Worm (Caenorhabditis elegans): ENCODE measurements around the gene srd-69.

The srd-69 gene

ce11 chrIII:2362648-2363047 is at the start of gene srd-69:
Gene srd-69 (plus strand): TSS chrIII:2362948.
- TF ChIP-seq unc-62 (GFP tag; optimal IDR thresholded peaks at IDR 0.05) = no peak

ce11 chrIII:2313985-2314494 is 48.7 kb upstream of the srd-69 start, which contains the start of the genes fbxa-66 and iffb-1:
Gene fbxa-66 (minus strand): TSS chrIII:2314035.
Gene iffb-1 (plus strand): TSS chrIII:2314436.
- no peak for TF ChIP-seq unc-62 (GFP tag; optimal IDR thresholded peaks at IDR 0.05)

- TF ChIP-seq unc-62 (GFP tag; optimal IDR thresholded peaks at IDR 0.05) = no peak
Observed at ce11 chrIII:2314678-2315077, 48.1 kb upstream of the srd-69 start.

ce11 chrIII:2316439-2316838 is 46.3 kb upstream of the srd-69 start:
- no peak for TF ChIP-seq unc-62 (GFP tag; optimal IDR thresholded peaks at IDR 0.05)

ce11 chrIII:2324703-2325102 is 38.0 kb upstream of the srd-69 start:
- TF ChIP-seq unc-62 (GFP tag; optimal IDR thresholded peaks at IDR 0.05) = no peak

- TF ChIP-seq unc-62 (GFP tag; optimal IDR thresholded peaks at IDR 0.05) = no peak
Observed at ce11 chrIII:2328612-2329011, 34.1 kb upstream of the srd-69 start.

ce11 chrIII:2329336-2329735 is 33.4 kb upstream of the srd-69 start, which contains the start of gene Y54F10BM.12:
Gene Y54F10BM.12 (minus strand): TSS chrIII:2329679.
- no peak for TF ChIP-seq unc-62 (GFP tag; optimal IDR thresholded peaks at IDR 0.05)

- TF ChIP-seq unc-62 (GFP tag; optimal IDR thresholded peaks at IDR 0.05) = no peak
Observed at ce11 chrIII:2330389-2330788, 32.4 kb upstream of the srd-69 start.

- TF ChIP-seq unc-62 (GFP tag; optimal IDR thresholded peaks at IDR 0.05) = no peak
Observed at ce11 chrIII:2331033-2331625, 31.6 kb upstream of the srd-69 start, which contains the start of the genes Y54F10BM.13 and ppm-1.D. Gene Y54F10BM.13 (minus strand): TSS chrIII:2331083. Gene ppm-1.D (plus strand): TSS chrIII:2331572.

- no peak for TF ChIP-seq unc-62 (GFP tag; optimal IDR thresholded peaks at IDR 0.05)
Observed at ce11 chrIII:2343273-2343672, 19.5 kb upstream of the srd-69 start, which contains the start of gene phf-5. Gene phf-5 (plus strand): TSS chrIII:2343573.

- TF ChIP-seq unc-62 (GFP tag; optimal IDR thresholded peaks at IDR 0.05) = no peak
Observed at ce11 chrIII:2347291-2347690, 15.5 kb upstream of the srd-69 start, which contains the start of gene gip-1. Gene gip-1 (plus strand): TSS chrIII:2347591.

- no peak for TF ChIP-seq unc-62 (GFP tag; optimal IDR thresholded peaks at IDR 0.05)
Observed at ce11 chrIII:2349956-2350355, 12.8 kb upstream of the srd-69 start.

- TF ChIP-seq unc-62 (GFP tag; optimal IDR thresholded peaks at IDR 0.05) = no peak
Observed at ce11 chrIII:2368424-2368823, 5.7 kb downstream of the srd-69 start, which contains the start of gene H04J21.4. Gene H04J21.4 (minus strand): TSS chrIII:2368524.

ce11 chrIII:2371864-2372263 is 9.1 kb downstream of the srd-69 start, which contains the start of gene H04J21.1:
Gene H04J21.1 (minus strand): TSS chrIII:2371964.
- TF ChIP-seq unc-62 (GFP tag; optimal IDR thresholded peaks at IDR 0.05) = no peak

ce11 chrIII:2375918-2376317 is 13.2 kb downstream of the srd-69 start, which contains the start of gene H14E04.2:
Gene H14E04.2 (plus strand): TSS chrIII:2376193.
- TF ChIP-seq unc-62 (GFP tag; optimal IDR thresholded peaks at IDR 0.05) = no peak

ce11 chrIII:2384364-2384763 is 21.6 kb downstream of the srd-69 start:
- TF ChIP-seq unc-62 (GFP tag; optimal IDR thresholded peaks at IDR 0.05) = no peak

ce11 chrIII:2386483-2386882 is 23.7 kb downstream of the srd-69 start, which contains the start of gene H14E04.3:
Gene H14E04.3 (minus strand): TSS chrIII:2386583.
- no peak for TF ChIP-seq unc-62 (GFP tag; optimal IDR thresholded peaks at IDR 0.05)

Measured in whole organism, dauer.